Worm (Caenorhabditis elegans) whole organism, L1 larva: ENCODE results near the gene flh-3.

Experiments
- elt-3 ChIP-seq, 6 experiments: fragments of 150-350 bp in 1 of 6; sonication (generic microtip); optimal IDR thresholded peaks; 2 replicates each; lab custom pipeline; 2017 to 2018; ENCODE audit warnings: missing biosample characterization in 6 of 6, missing genetic modification characterization in 6 of 6, inconsistent platforms in 1 of 6
- nhr-11 ChIP-seq: fragments of 150-350 bp; optimal IDR thresholded peaks from 2 replicates; lab custom pipeline; 2014; ENCODE audit warnings: missing biosample characterization, missing genetic modification characterization

ce11 chrIV:9268916-9269315 is 980 bp upstream of the flh-3 start:
- TF ChIP-seq nhr-11 (tag; lab: Kevin White, UChicago) (no peak), elt-3 (tag; optimal IDR thresholded peaks at IDR 0.05; lab: Kevin White, UChicago) (no peak)
